Worm (Caenorhabditis elegans): ENCODE data around the gene abu-7.

DNA sequence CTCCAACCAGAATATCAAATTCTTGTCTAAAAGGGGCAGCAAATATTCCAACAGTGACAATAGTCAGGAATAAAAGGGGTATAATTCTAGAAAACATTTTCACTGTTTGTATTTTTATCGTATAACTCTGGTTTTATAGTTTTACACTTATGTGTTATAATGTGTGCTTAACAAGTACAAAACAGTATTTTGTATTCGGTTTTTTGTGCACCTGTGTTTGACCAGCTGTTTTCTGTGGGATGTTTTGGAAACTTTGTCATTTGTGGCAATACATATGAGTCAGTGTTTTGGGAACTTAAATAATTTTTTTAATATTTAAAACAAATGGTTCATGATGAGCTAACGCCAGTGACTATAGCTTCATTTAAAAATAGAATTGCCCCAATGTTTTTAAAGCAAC lies 18.2 kb downstream of the abu-7 start, which contains the start of gene F14F9.6:
- TF ChIP-seq unc-62 (GFP tag; optimal IDR thresholded peaks at IDR 0.05) = no peak
- no peak for TF ChIP-seq pha-4 (tag; optimal IDR thresholded peaks at IDR 0.05)
- no peak for TF ChIP-seq mdl-1 (tag; optimal IDR thresholded peaks at IDR 0.05)
- TF ChIP-seq tbx-2 (tag; optimal IDR thresholded peaks at IDR 0.05) = no peak
- no peak for TF ChIP-seq unc-39 (tag; optimal IDR thresholded peaks at IDR 0.05)
- TF ChIP-seq elt-1 (tag; optimal IDR thresholded peaks at IDR 0.05) = no peak
